Fruit fly (Drosophila melanogaster) whole organism, adult: Measurements from ENCODE around the gene CG3634.

Source experiments
- CG11617 ChIP-seq: fragments of 200-800 bp; sonication (Bioruptor generic); optimal IDR thresholded peaks from 2 replicates; lab custom pipeline; 2017; ENCODE audit warnings: mild to moderate bottlenecking, missing biosample characterization, missing genetic modification reagents, missing genetic modification characterization
- CG12768 ChIP-seq: fragments of 200-800 bp; sonication (Bioruptor generic); optimal IDR thresholded peaks from 2 replicates; lab custom pipeline; 2017; ENCODE audit warnings: missing biosample characterization, missing genetic modification characterization, mild to moderate bottlenecking, moderate library complexity, missing genetic modification reagents
- CG14711 ChIP-seq: fragments of 200-800 bp; sonication (Bioruptor generic); optimal IDR thresholded peaks from 2 replicates; lab custom pipeline; 2018; ENCODE audit warnings: missing biosample characterization, mild to moderate bottlenecking, missing genetic modification characterization, moderate library complexity
- CG1620 ChIP-seq: fragments of 200-800 bp; sonication (Bioruptor generic); optimal IDR thresholded peaks from 2 replicates; lab custom pipeline; 2016; ENCODE audit warnings: missing biosample characterization, missing genetic modification characterization
- CG33017 ChIP-seq: fragments of 200-800 bp; sonication (Bioruptor generic); optimal IDR thresholded peaks from 2 replicates; lab custom pipeline; 2018; ENCODE audit warnings: missing biosample characterization, mild to moderate bottlenecking, missing genetic modification characterization, moderate library complexity
- CG5204 ChIP-seq: fragments of 200-800 bp; sonication (Bioruptor generic); optimal IDR thresholded peaks from 2 replicates; lab custom pipeline; 2016; ENCODE audit warnings: missing biosample characterization, missing genetic modification characterization
- CG7045 ChIP-seq: fragments of 200-800 bp; sonication (Bioruptor generic); optimal IDR thresholded peaks from 2 replicates; lab custom pipeline; 2017; ENCODE audit warnings: missing biosample characterization, mild to moderate bottlenecking, missing genetic modification characterization
- CG7101 ChIP-seq: fragments of 200-800 bp; sonication (Bioruptor generic); optimal IDR thresholded peaks from 2 replicates; lab custom pipeline; 2018; ENCODE audit warnings: missing biosample characterization, mild to moderate bottlenecking, missing genetic modification characterization, moderate library complexity
- Clk ChIP-seq: fragments of 200-800 bp; sonication (Bioruptor generic); optimal IDR thresholded peaks from 2 replicates; lab custom pipeline; 2017; ENCODE audit warnings: missing biosample characterization, missing genetic modification characterization
- Crg-1 ChIP-seq: fragments of 200-800 bp; sonication (Bioruptor generic); optimal IDR thresholded peaks from 2 replicates; lab custom pipeline; 2016; ENCODE audit warnings: missing biosample characterization, missing genetic modification characterization
- Hr96 ChIP-seq: fragments of 200-800 bp; sonication (Bioruptor generic); optimal IDR thresholded peaks from 2 replicates; lab custom pipeline; 2016; ENCODE audit warnings: missing biosample characterization, missing genetic modification characterization
- Mnt ChIP-seq: fragments of 200-800 bp; sonication (Bioruptor generic); optimal IDR thresholded peaks from 2 replicates; lab custom pipeline; 2016; ENCODE audit warnings: missing biosample characterization, mild to moderate bottlenecking, missing genetic modification characterization
- bab1 ChIP-seq: fragments of 200-800 bp; sonication (Bioruptor generic); optimal IDR thresholded peaks from 3 replicates; lab custom pipeline; 2019; ENCODE audit warnings: missing biosample characterization, mild to moderate bottlenecking, missing genetic modification characterization, moderate library complexity
- cic ChIP-seq: fragments of 200-800 bp; sonication (Bioruptor generic); optimal IDR thresholded peaks from 2 replicates; lab custom pipeline; 2017; ENCODE audit warnings: missing biosample characterization, mild to moderate bottlenecking, missing genetic modification characterization, moderate library complexity
- cnc ChIP-seq, 2 experiments: fragments of >200 bp; optimal IDR thresholded peaks; 2 replicates each; lab custom pipeline; 2017
- kay ChIP-seq: fragments of 200-800 bp; sonication (Bioruptor generic); peaks from one replicate; lab custom pipeline; 2016; ENCODE audit warnings: missing biosample characterization, missing genetic modification characterization, borderline replicate concordance
- ovo ChIP-seq: fragments of 200-800 bp; sonication (Bioruptor generic); optimal IDR thresholded peaks from 2 replicates; lab custom pipeline; 2016; ENCODE audit warnings: missing biosample characterization, missing genetic modification characterization
- pad ChIP-seq: fragments of 200-800 bp; sonication (Bioruptor generic); optimal IDR thresholded peaks from 3 replicates; lab custom pipeline; 2017; ENCODE audit warnings: missing biosample characterization, missing genetic modification characterization, mild to moderate bottlenecking, moderate library complexity, missing genetic modification reagents
- tj ChIP-seq: fragments of 200-800 bp; sonication (Bioruptor generic); optimal IDR thresholded peaks from 3 replicates; lab custom pipeline; 2017; ENCODE audit warnings: missing biosample characterization, mild to moderate bottlenecking, missing genetic modification characterization, moderate library complexity
- toe ChIP-seq: fragments of 200-800 bp; sonication (Bioruptor generic); optimal IDR thresholded peaks from 2 replicates; lab custom pipeline; 2016; ENCODE audit warnings: missing biosample characterization, missing genetic modification characterization

CG3634 gene

dm6 chr3L:20826950-20827910 lies 18.2 kb upstream of the CG3634 start:
- TF ChIP-seq kay (GFP tag; lab: Kevin White, UChicago) (peak; percentile 86), tj (GFP tag; lab: Kevin White, UChicago) (no peak), CG7101 (tag; lab: Kevin White, UChicago) (no peak), CG33017 (tag; lab: Kevin White, UChicago) (no peak), cic (GFP tag; lab: Kevin White, UChicago) (no peak), bab1 (peak; percentile 40), toe (GFP tag; lab: Kevin White, UChicago) (peak; percentile 30), CG5204 (peak; percentile 9)

- TF ChIP-seq CG12768 (GFP tag; lab: Kevin White, UChicago), result no peak
- TF ChIP-seq bab1, result no peak
- TF ChIP-seq Mnt (GFP tag; lab: Kevin White, UChicago), result no peak
- peak; percentile 65 for TF ChIP-seq kay (GFP tag; lab: Kevin White, UChicago)
- no peak for TF ChIP-seq Hr96 (GFP tag; lab: Kevin White, UChicago)
- no peak for TF ChIP-seq cnc (optimal IDR thresholded peaks at IDR 0.05; lab: Kevin White, UChicago)
- no peak for TF ChIP-seq tj (GFP tag; lab: Kevin White, UChicago)
These were observed 14.2 kb upstream of the CG3634 start for dm6 chr3L:20823206-20823803.

dm6 chr3L:20817927-20818326 lies 8.9 kb upstream of the CG3634 start, which contains the start of gene Mst77F:
Gene Mst77F, minus strand, starts transcription at chr3L:20818027.
- TF ChIP-seq CG7045 (GFP tag; lab: Kevin White, UChicago) (no peak), cnc (optimal IDR thresholded peaks at IDR 0.05; lab: Kevin White, UChicago) (no peak), kay (GFP tag; lab: Kevin White, UChicago) (no peak), CG7101 (tag; lab: Kevin White, UChicago) (no peak), CG33017 (tag; lab: Kevin White, UChicago) (no peak), cic (GFP tag; lab: Kevin White, UChicago) (no peak)

- TF ChIP-seq CG12768 (GFP tag; lab: Kevin White, UChicago) (peak; percentile 11), CG7101 (tag; lab: Kevin White, UChicago) (peak; percentile 33), CG1620 (GFP tag; lab: Kevin White, UChicago) (no peak), kay (GFP tag; lab: Kevin White, UChicago) (no peak), CG5204 (no peak), cic (GFP tag; lab: Kevin White, UChicago) (peak; percentile 28), Mnt (GFP tag; lab: Kevin White, UChicago) (peak; percentile 49), CG33017 (tag; lab: Kevin White, UChicago) (peak; percentile 17), bab1 (peak; percentile 40), pad (GFP tag; lab: Kevin White, UChicago) (peak; percentile 56), CG14711 (tag; lab: Kevin White, UChicago) (peak; percentile 25)
These were observed 6.7 kb upstream of the CG3634 start, which contains the start of the genes CG3618 and Pka-R1 for dm6 chr3L:20815666-20816375. Gene CG3618, minus strand, starts transcription at chr3L:20816075. Gene Pka-R1, plus strand, starts transcription at chr3L:20816118.

- no peak for TF ChIP-seq CG7045 (GFP tag; lab: Kevin White, UChicago)
- TF ChIP-seq CG5204, result no peak
- no peak for TF ChIP-seq Clk (GFP tag; lab: Kevin White, UChicago)
- no peak for TF ChIP-seq toe (GFP tag; lab: Kevin White, UChicago)
- TF ChIP-seq CG1620 (GFP tag; lab: Kevin White, UChicago), result no peak
- no peak for TF ChIP-seq CG33017 (tag; lab: Kevin White, UChicago)
- peak; percentile 23 for TF ChIP-seq bab1
- TF ChIP-seq CG7101 (tag; lab: Kevin White, UChicago), result no peak
- TF ChIP-seq CG14711 (tag; lab: Kevin White, UChicago), result no peak
- TF ChIP-seq cic (GFP tag; lab: Kevin White, UChicago), result no peak
- no peak for TF ChIP-seq Hr96 (GFP tag; lab: Kevin White, UChicago)
- TF ChIP-seq Mnt (GFP tag; lab: Kevin White, UChicago), result no peak
- peak; percentile 2 for TF ChIP-seq tj (GFP tag; lab: Kevin White, UChicago)
These were observed 8.9 kb downstream of the CG3634 start, which contains the start of gene Spc105R for dm6 chr3L:20800208-20800607. Gene Spc105R, plus strand, starts transcription at chr3L:20800410.

- TF ChIP-seq cnc (optimal IDR thresholded peaks at IDR 0.05; lab: Kevin White, UChicago), result no peak
- TF ChIP-seq CG12768 (GFP tag; lab: Kevin White, UChicago), result peak; percentile 68
- peak; percentile 88 for TF ChIP-seq CG1620 (GFP tag; lab: Kevin White, UChicago)
- TF ChIP-seq Hr96 (GFP tag; lab: Kevin White, UChicago), result peak; percentile 76
- TF ChIP-seq tj (GFP tag; lab: Kevin White, UChicago), result peak; percentile 67
- peak; percentile 72 for TF ChIP-seq Mnt (GFP tag; lab: Kevin White, UChicago)
- peak; percentile 85 for TF ChIP-seq CG7045 (GFP tag; lab: Kevin White, UChicago)
- peak; percentile 74 for TF ChIP-seq CG33017 (tag; lab: Kevin White, UChicago)
- TF ChIP-seq toe (GFP tag; lab: Kevin White, UChicago), result peak; percentile 81
- TF ChIP-seq pad (GFP tag; lab: Kevin White, UChicago), result peak; percentile 81
- peak; percentile 91 for TF ChIP-seq Crg-1 (GFP tag; lab: Kevin White, UChicago)
- peak; percentile 46 for TF ChIP-seq cic (GFP tag; lab: Kevin White, UChicago)
- no peak for TF ChIP-seq kay (GFP tag; lab: Kevin White, UChicago)
- TF ChIP-seq CG11617 (GFP tag; lab: Kevin White, UChicago), result peak; percentile 89
- TF ChIP-seq CG5204, result no peak
- peak; percentile 48 for TF ChIP-seq Clk (GFP tag; lab: Kevin White, UChicago)
- TF ChIP-seq bab1, result peak; percentile 92
- peak; percentile 92 for TF ChIP-seq ovo (GFP tag; lab: Kevin White, UChicago)
- TF ChIP-seq CG7101 (tag; lab: Kevin White, UChicago), result peak; percentile 87
- TF ChIP-seq CG14711 (tag; lab: Kevin White, UChicago), result peak; percentile 67
These were observed 10.7 kb downstream of the CG3634 start, which contains the start of the genes CG3698 and tzn for dm6 chr3L:20798325-20798846. Gene CG3698, minus strand, starts transcription at chr3L:20798375. Gene tzn, plus strand, starts transcription at chr3L:20798645.
